Worm (Caenorhabditis elegans) whole organism, L1 larva: Measurements from ENCODE around the gene C35A5.6.

Experiments
- ceh-82 ChIP-seq, 3 experiments: fragments of 150-350 bp in 1 of 3; sonication (generic microtip) in 2 of 3; optimal IDR thresholded peaks; 2 replicates each; lab custom pipeline; 2014 to 2017; ENCODE audit warnings: missing biosample characterization in 3 of 3, missing genetic modification characterization in 3 of 3
- ceh-90 ChIP-seq: sonication (generic microtip); optimal IDR thresholded peaks from 2 replicates; lab custom pipeline; 2016; ENCODE audit warnings: missing genetic modification characterization, missing compliant biosample characterization
- dpl-1 ChIP-seq, 3 experiments: fragments of 150-350 bp in 2 of 3; sonication (generic microtip) in 1 of 3; optimal IDR thresholded peaks; 2 replicates each; lab custom pipeline; 2014 to 2017; ENCODE audit warnings: missing biosample characterization in 3 of 3, missing genetic modification characterization in 3 of 3, missing genetic modification reagents in 3 of 3
- efl-1 ChIP-seq, 4 experiments: fragments of 150-350 bp; optimal IDR thresholded peaks in 3 of 4; peaks in 1 of 4; 1 replicate in 1 of 4; 2 replicates in 3 of 4; lab custom pipeline; 2014; ENCODE audit warnings: missing biosample characterization in 2 of 4, missing genetic modification characterization in 2 of 4, missing genetic modification reagents in 2 of 4
- lin-13 ChIP-seq: fragments of 150-350 bp; optimal IDR thresholded peaks from 2 replicates; lab custom pipeline; 2014; ENCODE audit warnings: missing biosample characterization, missing genetic modification reagents, missing genetic modification characterization
- lin-35 ChIP-seq, 2 experiments: fragments of 150-350 bp; optimal IDR thresholded peaks; 2 replicates each; lab custom pipeline; 2014; ENCODE audit warnings: missing biosample characterization in 2 of 2, missing genetic modification characterization in 2 of 2, missing genetic modification reagents in 2 of 2
- mdl-1 ChIP-seq, 2 experiments: fragments of 150-350 bp; optimal IDR thresholded peaks; 2 replicates each; lab custom pipeline; 2014 to 2017; ENCODE audit warnings: missing biosample characterization in 2 of 2, missing genetic modification characterization in 2 of 2, inconsistent platforms in 1 of 2
- nhr-237 ChIP-seq: fragments of 150-350 bp; optimal IDR thresholded peaks from 2 replicates; lab custom pipeline; 2014; ENCODE audit warnings: missing biosample characterization, missing genetic modification characterization
- nhr-28 ChIP-seq: fragments of 150-350 bp; optimal IDR thresholded peaks from 2 replicates; lab custom pipeline; 2014; ENCODE audit warnings: missing biosample characterization, missing genetic modification characterization
- nhr-47 ChIP-seq: sonication (generic microtip); optimal IDR thresholded peaks from 2 replicates; lab custom pipeline; 2016; ENCODE audit warnings: mild to moderate bottlenecking, missing genetic modification characterization, moderate library complexity, missing compliant biosample characterization

ce11 chrV:10471007-10471406 is 37.9 kb upstream of the C35A5.6 start:
- no peak for TF ChIP-seq nhr-237 (tag; lab: Kevin White, UChicago)
- no peak for TF ChIP-seq lin-13
- no peak for TF ChIP-seq nhr-47
- no peak for TF ChIP-seq nhr-28
- TF ChIP-seq ceh-90 (tag; lab: Kevin White, UChicago): no peak
- TF ChIP-seq ceh-82 (tag; optimal IDR thresholded peaks at IDR 0.05; lab: Kevin White, UChicago): no peak
- no peak for TF ChIP-seq mdl-1 (tag; optimal IDR thresholded peaks at IDR 0.05; lab: Kevin White, UChicago)
- no peak for TF ChIP-seq lin-35 (GFP tag; optimal IDR thresholded peaks at IDR 0.05; lab: Kevin White, UChicago)
- TF ChIP-seq efl-1 (optimal IDR thresholded peaks at IDR 0.05; lab: Kevin White, UChicago): no peak
- TF ChIP-seq efl-1 (GFP tag; optimal IDR thresholded peaks at IDR 0.05 in 1 of 2; lab: Kevin White, UChicago): no peak
- no peak for TF ChIP-seq dpl-1 (GFP tag; optimal IDR thresholded peaks at IDR 0.05; lab: Kevin White, UChicago)
